Worm (Caenorhabditis elegans) whole organism, young adult: ENCODE results near the gene C02F5.3.
A peak's percentile ranks its signal among the peaks of the same experiment; 100 is the strongest.

ENCODE experiments used
- B0336.3 ChIP-seq: fragments of 200-800 bp; sonication (Bioruptor generic); IDR thresholded peaks from 2 replicates; pipeline ENCODE4 v1.3.6; 2022; ENCODE audit warnings: missing genetic modification characterization, missing compliant biosample characterization
- D2030.7 ChIP-seq: fragments of 200-800 bp; sonication (Bioruptor generic); IDR thresholded peaks from 2 replicates; pipeline ENCODE4 v1.3.6; 2022; ENCODE audit warnings: missing genetic modification reagents, missing genetic modification characterization, missing compliant biosample characterization
- F22D6.2 ChIP-seq: sonication (generic microtip); optimal IDR thresholded peaks from 2 replicates; lab custom pipeline; 2016; ENCODE audit warnings: mild to moderate bottlenecking, missing genetic modification characterization, missing compliant biosample characterization
- F23B12.7 ChIP-seq: sonication (generic microtip); optimal IDR thresholded peaks from 2 replicates; lab custom pipeline; 2017; ENCODE audit warnings: missing genetic modification characterization, mild to moderate bottlenecking, missing compliant biosample characterization, antibody characterized with exemption, moderate library complexity; ENCODE audit not compliant: insufficient read depth
- F55B11.4 ChIP-seq: sonication (generic microtip); optimal IDR thresholded peaks from 2 replicates; lab custom pipeline; 2016; ENCODE audit warnings: missing compliant biosample characterization, missing genetic modification characterization, borderline replicate concordance; ENCODE audit not compliant: insufficient read depth
- K11D2.4 ChIP-seq: fragments of 200-800 bp; sonication (Bioruptor generic); IDR thresholded peaks from 2 replicates; pipeline ENCODE4 v1.3.6; 2022; ENCODE audit warnings: missing genetic modification reagents, missing genetic modification characterization, missing compliant biosample characterization
- K12H6.12 ChIP-seq: fragments of 200-800 bp; sonication (Bioruptor generic); optimal IDR thresholded peaks from 2 replicates; lab custom pipeline; 2018; ENCODE audit warnings: mild to moderate bottlenecking, missing genetic modification characterization, missing compliant biosample characterization
- T07F8.4 ChIP-seq: sonication (generic microtip); optimal IDR thresholded peaks from 2 replicates; lab custom pipeline; 2016; ENCODE audit warnings: mild to moderate bottlenecking, missing genetic modification characterization, moderate library complexity, missing compliant biosample characterization
- Y53G8AR.9 ChIP-seq: fragments of 200-800 bp; sonication (Bioruptor generic); conservative IDR thresholded peaks from 2 replicates; pipeline ENCODE4 v1.3.6; 2022; ENCODE audit warnings: missing genetic modification reagents, missing genetic modification characterization, missing compliant biosample characterization
- ama-1 ChIP-seq, 3 experiments: fragments of 150-350 bp in 1 of 3; sonication (generic microtip) in 2 of 3; optimal IDR thresholded peaks; 2 replicates each; lab custom pipeline; 2014 to 2018; ENCODE audit warnings: missing biosample characterization in 2 of 3, missing genetic modification characterization in 2 of 3, missing genetic modification reagents in 2 of 3
- attf-3 ChIP-seq: fragments of 200-800 bp; sonication (Bioruptor generic); conservative IDR thresholded peaks from 2 replicates; pipeline ENCODE4 v1.3.6; 2022; ENCODE audit warnings: missing genetic modification reagents, missing genetic modification characterization, missing compliant biosample characterization
- bed-1 ChIP-seq: fragments of 200-800 bp; sonication (Bioruptor generic); IDR thresholded peaks from 2 replicates; pipeline ENCODE4 v1.3.6; 2022; ENCODE audit warnings: missing genetic modification reagents, missing genetic modification characterization, missing compliant biosample characterization
- bed-2 ChIP-seq: fragments of 200-800 bp; sonication (Bioruptor generic); IDR thresholded peaks from 2 replicates; pipeline ENCODE4 v1.3.6; 2022; ENCODE audit warnings: missing genetic modification reagents, missing genetic modification characterization, missing compliant biosample characterization
- cebp-2 ChIP-seq: fragments of 200-800 bp; sonication (Bioruptor generic); IDR thresholded peaks from 2 replicates; pipeline ENCODE4 v1.3.6; 2022; ENCODE audit warnings: missing genetic modification characterization, missing compliant biosample characterization
- ceh-27 ChIP-seq: fragments of 200-800 bp; sonication (Bioruptor generic); optimal IDR thresholded peaks from 2 replicates; lab custom pipeline; 2018; ENCODE audit warnings: mild to moderate bottlenecking, missing genetic modification characterization, moderate library complexity, missing compliant biosample characterization
- ceh-91 ChIP-seq: fragments of 200-800 bp; sonication (Bioruptor generic); IDR thresholded peaks from 2 replicates; pipeline ENCODE4 v1.3.6; 2022; ENCODE audit warnings: missing genetic modification reagents, missing genetic modification characterization, missing compliant biosample characterization
- chd-7 ChIP-seq: sonication (generic microtip); optimal IDR thresholded peaks from 2 replicates; lab custom pipeline; 2016; ENCODE audit warnings: mild to moderate bottlenecking, missing genetic modification characterization, moderate library complexity, missing compliant biosample characterization
- dpff-1 ChIP-seq: sonication (generic microtip); optimal IDR thresholded peaks from 2 replicates; lab custom pipeline; 2017; ENCODE audit warnings: mild to moderate bottlenecking, missing genetic modification characterization, missing compliant biosample characterization
- egl-18 ChIP-seq: fragments of 200-800 bp; sonication (Bioruptor generic); IDR thresholded peaks from 2 replicates; pipeline ENCODE4 v1.3.6; 2022; ENCODE audit warnings: missing genetic modification reagents, missing genetic modification characterization, missing compliant biosample characterization
- egrh-3 ChIP-seq: fragments of 200-800 bp; sonication (Bioruptor generic); IDR thresholded peaks from 2 replicates; pipeline ENCODE4 v1.3.6; 2022; ENCODE audit warnings: missing genetic modification reagents, missing genetic modification characterization, missing compliant biosample characterization
- hlh-12 ChIP-seq: sonication (generic microtip); optimal IDR thresholded peaks from 2 replicates; lab custom pipeline; 2016; ENCODE audit warnings: missing genetic modification characterization, missing compliant biosample characterization
- hsf-1 ChIP-seq: fragments of 200-800 bp; sonication (Bioruptor generic); IDR thresholded peaks from 2 replicates; pipeline ENCODE4 v1.3.6; 2022; ENCODE audit warnings: missing genetic modification reagents, missing genetic modification characterization, missing compliant biosample characterization
- lag-1 ChIP-seq: fragments of 200-800 bp; sonication (Bioruptor generic); IDR thresholded peaks from 2 replicates; pipeline ENCODE4 v1.3.6; 2022; ENCODE audit warnings: missing genetic modification reagents, missing genetic modification characterization, missing compliant biosample characterization
- let-526 ChIP-seq: fragments of 200-800 bp; sonication (Bioruptor generic); IDR thresholded peaks from 2 replicates; pipeline ENCODE4 v1.3.6; 2022; ENCODE audit warnings: missing genetic modification reagents, missing genetic modification characterization, missing compliant biosample characterization
- lin-35 ChIP-seq, 3 experiments: fragments of 150-350 bp in 2 of 3; sonication (generic microtip) in 1 of 3; optimal IDR thresholded peaks; 2 replicates each; lab custom pipeline; 2014 to 2018; ENCODE audit warnings: missing biosample characterization in 3 of 3, missing genetic modification characterization in 3 of 3, missing genetic modification reagents in 3 of 3
- lin-54 ChIP-seq: fragments of 200-800 bp; sonication (Bioruptor generic); optimal IDR thresholded peaks from 2 replicates; lab custom pipeline; 2018; ENCODE audit warnings: mild to moderate bottlenecking, missing genetic modification characterization, missing compliant biosample characterization
- madf-3 ChIP-seq: fragments of 200-800 bp; sonication (Bioruptor generic); IDR thresholded peaks from 2 replicates; pipeline ENCODE4 v1.3.6; 2022; ENCODE audit warnings: missing genetic modification reagents, missing genetic modification characterization, missing compliant biosample characterization
- madf-6 ChIP-seq: fragments of 200-800 bp; sonication (Bioruptor generic); IDR thresholded peaks from 2 replicates; pipeline ENCODE4 v1.3.6; 2022; ENCODE audit warnings: missing genetic modification reagents, missing genetic modification characterization, missing compliant biosample characterization
- nfya-1 ChIP-seq: sonication (generic microtip); optimal IDR thresholded peaks from 2 replicates; lab custom pipeline; 2017; ENCODE audit warnings: antibody characterized with exemption, missing compliant biosample characterization, missing genetic modification characterization, borderline replicate concordance; ENCODE audit not compliant: insufficient read depth
- nhr-27 ChIP-seq: fragments of 200-800 bp; sonication (Bioruptor generic); optimal IDR thresholded peaks from 2 replicates; lab custom pipeline; 2018; ENCODE audit warnings: mild to moderate bottlenecking, missing genetic modification characterization, moderate library complexity, missing compliant biosample characterization
- pbrm-1 ChIP-seq: fragments of 200-800 bp; sonication (Bioruptor generic); IDR thresholded peaks from 2 replicates; pipeline ENCODE4 v1.3.6; 2022; ENCODE audit warnings: missing genetic modification reagents, missing genetic modification characterization, missing compliant biosample characterization
- repo-1 ChIP-seq: sonication (generic microtip); optimal IDR thresholded peaks from 2 replicates; lab custom pipeline; 2017; ENCODE audit warnings: mild to moderate bottlenecking, missing genetic modification characterization, missing compliant biosample characterization
- snpc-1.1 ChIP-seq: sonication (generic microtip); optimal IDR thresholded peaks from 2 replicates; lab custom pipeline; 2017; ENCODE audit warnings: missing genetic modification characterization, mild to moderate bottlenecking, missing compliant biosample characterization, antibody characterized with exemption, moderate library complexity, missing genotype, missing genetic modification reagents; ENCODE audit not compliant: insufficient read depth
- snpc-1.3 ChIP-seq: sonication (generic microtip); optimal IDR thresholded peaks from 2 replicates; lab custom pipeline; 2017; ENCODE audit warnings: missing genetic modification characterization, mild to moderate bottlenecking, missing compliant biosample characterization, antibody characterized with exemption, moderate library complexity, missing genotype, missing genetic modification reagents; ENCODE audit not compliant: insufficient read depth
- unc-130 ChIP-seq: sonication (generic microtip); optimal IDR thresholded peaks from 2 replicates; lab custom pipeline; 2016; ENCODE audit warnings: missing genetic modification reagents, missing genetic modification characterization, missing compliant biosample characterization
- xnd-1 ChIP-seq: sonication (generic microtip); optimal IDR thresholded peaks from 2 replicates; lab custom pipeline; 2016; ENCODE audit warnings: missing genotype, missing genetic modification reagents, missing genetic modification characterization, missing compliant biosample characterization
- zfh-2 ChIP-seq: fragments of 200-800 bp; sonication (Bioruptor generic); conservative IDR thresholded peaks from 2 replicates; pipeline ENCODE4 v1.3.6; 2022; ENCODE audit warnings: missing genetic modification reagents, missing genetic modification characterization, missing compliant biosample characterization
- zim-3 ChIP-seq: sonication (generic microtip); optimal IDR thresholded peaks from 2 replicates; lab custom pipeline; 2017; ENCODE audit warnings: mild to moderate bottlenecking, missing genetic modification characterization, moderate library complexity, missing compliant biosample characterization
- ztf-25 ChIP-seq: fragments of 200-800 bp; sonication (Bioruptor generic); IDR thresholded peaks from 2 replicates; pipeline ENCODE4 v1.3.6; 2022; ENCODE audit warnings: missing genetic modification reagents, missing genetic modification characterization, missing compliant biosample characterization
- ztf-26 ChIP-seq: sonication (generic microtip); optimal IDR thresholded peaks from 2 replicates; lab custom pipeline; 2017; ENCODE audit warnings: missing genetic modification characterization, missing compliant biosample characterization
- ztf-6 ChIP-seq: fragments of 200-800 bp; sonication (Bioruptor generic); IDR thresholded peaks from 2 replicates; pipeline ENCODE4 v1.3.6; 2022; ENCODE audit warnings: missing genetic modification reagents, missing genetic modification characterization, missing compliant biosample characterization

C02F5.3 gene

ce11 chrIII:8217919-8218318 is 27.8 kb upstream of the C02F5.3 start, which contains the start of gene C30A5.16 (continued):
- TF ChIP-seq D2030.7 (GFP tag; lab: Robert Waterston, UW) (no peak), ceh-91 (GFP tag; lab: Robert Waterston, UW) (no peak), lag-1 (GFP tag; lab: Robert Waterston, UW) (no peak), chd-7 (tag; lab: Kevin White, UChicago) (no peak), hlh-12 (tag; lab: Kevin White, UChicago) (no peak), F55B11.4 (no peak), dpff-1 (no peak), ceh-27 (GFP tag; lab: Kevin White, UChicago) (no peak)

ce11 chrIII:8220081-8220480 is 25.6 kb upstream of the C02F5.3 start:
- TF ChIP-seq lin-35 (GFP tag; optimal IDR thresholded peaks at IDR 0.05; lab: Kevin White, UChicago) (no peak), T07F8.4 (tag; lab: Kevin White, UChicago) (no peak), ztf-26 (tag; lab: Kevin White, UChicago) (no peak), cebp-2 (no peak), snpc-1.1 (tag; lab: Kevin White, UChicago) (no peak), ztf-6 (GFP tag; lab: Robert Waterston, UW) (no peak), hsf-1 (GFP tag; lab: Robert Waterston, UW) (no peak), pbrm-1 (no peak), zfh-2 (GFP tag; lab: Robert Waterston, UW) (no peak), bed-1 (no peak), zim-3 (tag; lab: Kevin White, UChicago) (no peak), dpff-1 (no peak), F22D6.2 (tag; lab: Kevin White, UChicago) (no peak), unc-130 (no peak), bed-2 (GFP tag; lab: Robert Waterston, UW) (no peak), let-526 (GFP tag; lab: Robert Waterston, UW) (no peak), egrh-3 (GFP tag; lab: Robert Waterston, UW) (no peak)

- TF ChIP-seq ztf-25 (GFP tag; lab: Robert Waterston, UW) (no peak), attf-3 (GFP tag; lab: Robert Waterston, UW) (peak; percentile 88)
Observed at ce11 chrIII:8224769-8225168, 20.9 kb upstream of the C02F5.3 start, which contains the start of gene mob-4. Gene mob-4, plus strand, starts transcription at chrIII:8225097.

ce11 chrIII:8226178-8226577 is 19.5 kb upstream of the C02F5.3 start, which contains the start of gene rfs-1:
Gene rfs-1, plus strand, starts transcription at chrIII:8226478.
- TF ChIP-seq madf-3 (GFP tag; lab: Robert Waterston, UW): 0 out of 2 replicates have a peak, but pooled peaks have one; percentile 40
- TF ChIP-seq B0336.3: peak; percentile 55; the same call in 1 of the 2 replicates
- no peak for TF ChIP-seq ama-1 (optimal IDR thresholded peaks at IDR 0.05; lab: Kevin White, UChicago)
- TF ChIP-seq ama-1 (GFP tag; optimal IDR thresholded peaks at IDR 0.05; lab: Kevin White, UChicago): no peak
- no peak for TF ChIP-seq K12H6.12 (tag; lab: Kevin White, UChicago)
- TF ChIP-seq xnd-1 (tag; lab: Kevin White, UChicago): no peak

ce11 chrIII:8227511-8227910 is 18.2 kb upstream of the C02F5.3 start, which contains the start of gene fbxl-1:
Gene fbxl-1, plus strand, starts transcription at chrIII:8227830.
- TF ChIP-seq egl-18 (GFP tag; lab: Robert Waterston, UW) (no peak), ztf-6 (GFP tag; lab: Robert Waterston, UW) (no peak), snpc-1.3 (tag; lab: Kevin White, UChicago) (no peak), K11D2.4 (peak; percentile 77; the same call in 1 of the 2 replicates), hlh-12 (tag; lab: Kevin White, UChicago) (no peak), ztf-26 (tag; lab: Kevin White, UChicago) (peak; percentile 34), F23B12.7 (tag; lab: Kevin White, UChicago) (no peak), zfh-2 (GFP tag; lab: Robert Waterston, UW) (peak; percentile 98), nfya-1 (tag; lab: Kevin White, UChicago) (no peak), ceh-91 (GFP tag; lab: Robert Waterston, UW) (0 out of 2 replicates have a peak, but pooled peaks have one; percentile 30), Y53G8AR.9 (GFP tag; lab: Robert Waterston, UW) (no peak), lin-54 (GFP tag; lab: Kevin White, UChicago) (peak; percentile 55), pbrm-1 (peak; percentile 68; the same call in 1 of the 2 replicates), repo-1 (tag; lab: Kevin White, UChicago) (peak; percentile 30), nhr-27 (tag; lab: Kevin White, UChicago) (no peak), madf-6 (peak; percentile 27; the same call in 1 of the 2 replicates)
